Fruit fly (Drosophila melanogaster): ENCODE measurements around the gene CG31683.

DNA sequence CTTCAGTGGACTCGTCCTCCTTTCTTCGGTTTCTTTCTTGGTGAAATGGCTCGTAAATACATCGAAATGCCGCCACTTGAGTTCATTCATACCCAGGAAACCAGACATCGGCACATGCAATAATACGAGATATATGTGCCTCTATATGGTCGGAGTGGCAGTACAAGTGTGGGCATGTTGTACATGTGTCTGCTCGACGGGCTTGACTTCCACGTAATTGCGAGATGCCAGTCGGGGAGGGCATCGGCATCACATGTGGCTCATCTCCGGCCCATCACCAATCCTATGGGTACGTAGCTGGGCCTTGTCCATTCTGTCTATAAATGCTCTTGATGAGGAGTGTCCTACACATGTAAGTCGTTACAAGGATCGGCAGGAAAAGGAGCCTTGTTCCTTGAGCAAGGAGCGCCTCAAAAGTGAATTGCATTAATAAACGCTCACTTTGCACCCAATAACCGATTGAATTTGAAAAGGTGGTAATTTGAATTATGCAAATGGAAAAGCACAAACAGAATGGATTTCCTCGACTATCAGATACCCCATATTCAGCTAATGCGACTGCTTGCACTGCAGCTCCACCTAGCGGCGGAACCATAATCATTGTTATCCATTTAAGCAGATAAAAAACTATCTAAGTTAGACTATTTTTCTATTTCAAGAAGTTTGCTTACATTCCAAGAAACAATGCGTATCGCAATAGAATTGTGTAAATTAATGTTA, 31.5 kb upstream of the CG31683 start:
- TF ChIP-seq OdsH (GFP tag; optimal IDR thresholded peaks at IDR 0.05) (no peak), CG9705 (GFP tag; optimal IDR thresholded peaks at IDR 0.05) (no peak), h (GFP tag; optimal IDR thresholded peaks at IDR 0.05) (no peak), foxo (GFP tag; optimal IDR thresholded peaks at IDR 0.05) (no peak), Mio (GFP tag; optimal IDR thresholded peaks at IDR 0.05) (no peak), N (GFP tag; optimal IDR thresholded peaks at IDR 0.05) (no peak), br (GFP tag; optimal IDR thresholded peaks at IDR 0.05) (no peak), fru (GFP tag; optimal IDR thresholded peaks at IDR 0.05) (no peak), CrebA (GFP tag; optimal IDR thresholded peaks at IDR 0.05; ENCODE audit: borderline replicate concordance) (no peak), jim (GFP tag; optimal IDR thresholded peaks at IDR 0.05) (no peak), Myc (optimal IDR thresholded peaks at IDR 0.05) (no peak)

All from whole organism, wandering third instar larva.